Worm (Caenorhabditis elegans): ENCODE results near the gene pri-1.

DNA sequence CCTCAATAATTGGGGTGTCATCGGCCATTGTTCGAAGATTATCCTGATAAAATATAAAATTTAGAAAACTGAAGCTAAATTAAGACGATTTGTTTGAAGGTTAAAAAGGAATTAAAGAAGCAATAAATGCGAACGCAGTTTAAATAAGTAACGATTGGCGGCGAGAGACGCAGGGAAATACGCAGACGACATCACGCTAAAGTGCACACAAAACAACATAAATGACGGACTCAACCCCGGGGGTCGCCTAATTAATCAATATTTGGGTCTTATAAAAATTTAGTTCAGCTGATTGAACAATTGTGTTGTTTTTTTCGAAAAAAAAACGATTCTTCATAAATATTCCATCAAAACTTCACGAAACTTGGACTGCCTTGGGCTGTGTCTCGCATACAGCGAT, 2.3 kb upstream of the pri-1 start, which contains the start of gene hcp-3:
- no peak for TF ChIP-seq dao-5 (tag; optimal IDR thresholded peaks at IDR 0.05)
- TF ChIP-seq W03F9.2 (tag; optimal IDR thresholded peaks at IDR 0.05): no peak
- no peak for TF ChIP-seq him-1 (tag; optimal IDR thresholded peaks at IDR 0.05)

Data from whole organism, L4/young adult.